Fruit fly (Drosophila melanogaster): ENCODE results near the gene CG5953.

Gene CG5953

DNA sequence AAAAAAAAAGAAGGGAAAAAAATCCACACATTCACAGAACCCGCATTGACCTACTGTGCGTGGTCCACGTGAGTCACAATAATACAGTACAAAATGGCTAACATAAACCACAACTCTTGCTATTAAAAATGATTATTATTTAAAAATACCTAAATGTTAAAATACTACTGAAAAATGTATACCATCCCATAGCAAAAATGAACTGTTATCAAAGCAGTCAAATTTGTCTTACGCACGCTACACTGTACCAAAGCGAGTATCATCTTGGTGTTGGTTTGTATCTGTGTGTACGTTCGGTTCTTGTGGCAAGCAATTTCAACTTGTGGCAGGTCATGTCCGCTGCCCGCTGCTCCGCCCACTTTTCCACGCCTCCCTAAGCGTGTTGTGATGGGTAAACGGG, 32.2 kb downstream of the CG5953 start (continued):
- peak; percentile 57 for TF ChIP-seq vfl (GFP tag; optimal IDR thresholded peaks at IDR 0.05)
- no peak for TF ChIP-seq bigmax (GFP tag; optimal IDR thresholded peaks at IDR 0.05)
- peak; percentile 62 for TF ChIP-seq fd102C (GFP tag; optimal IDR thresholded peaks at IDR 0.05)
- peak; percentile 93 for TF ChIP-seq ttk (GFP tag; IDR thresholded peaks at IDR 0.05)
- TF ChIP-seq CG31224 (GFP tag; IDR thresholded peaks at IDR 0.05) = peak; percentile 74
- peak; percentile 97 for TF ChIP-seq Xrp1 (GFP tag; IDR thresholded peaks at IDR 0.05)
- TF ChIP-seq h (optimal IDR thresholded peaks at IDR 0.05) = no peak
- TF ChIP-seq Chrac-16 (GFP tag; optimal IDR thresholded peaks at IDR 0.05) = peak; percentile 91
- TF ChIP-seq jumu (GFP tag; optimal IDR thresholded peaks at IDR 0.05) = peak; percentile 91
- TF ChIP-seq Poxn (GFP tag; IDR thresholded peaks at IDR 0.05) = no peak
- TF ChIP-seq Dll (GFP tag; IDR thresholded peaks at IDR 0.05; ENCODE audit: partially characterized antibody) = no peak
- no peak for TF ChIP-seq sc (optimal IDR thresholded peaks at IDR 0.05)
- peak; percentile 83 for TF ChIP-seq sc (GFP tag; optimal IDR thresholded peaks at IDR 0.05)
- TF ChIP-seq CG2116 (GFP tag; optimal IDR thresholded peaks at IDR 0.05) = peak; percentile 33
- TF ChIP-seq emc (GFP tag; optimal IDR thresholded peaks at IDR 0.05) = peak; percentile 50
- peak; percentile 78 for TF ChIP-seq Vsx1 (GFP tag; optimal IDR thresholded peaks at IDR 0.05)
- TF ChIP-seq Mrtf (GFP tag; IDR thresholded peaks at IDR 0.05) = peak; percentile 88
- peak; percentile 90 for TF ChIP-seq CG2678 (tag; optimal IDR thresholded peaks at IDR 0.05)
- TF ChIP-seq Nf-YB (GFP tag; optimal IDR thresholded peaks at IDR 0.05) = peak; percentile 75
- TF ChIP-seq ash1 (GFP tag; optimal IDR thresholded peaks at IDR 0.05) = peak; percentile 53
- peak; percentile 84 for TF ChIP-seq Fer3 (tag; optimal IDR thresholded peaks at IDR 0.05)
- peak; percentile 72 for TF ChIP-seq fd64A (GFP tag; optimal IDR thresholded peaks at IDR 0.05)
- no peak for TF ChIP-seq Sin3A (optimal IDR thresholded peaks at IDR 0.05)
- peak; percentile 79 for TF ChIP-seq CG6813 (GFP tag; optimal IDR thresholded peaks at IDR 0.05)
- TF ChIP-seq CG13123 (GFP tag; optimal IDR thresholded peaks at IDR 0.05) = peak; percentile 82
- no peak for TF ChIP-seq CG8478 (optimal IDR thresholded peaks at IDR 0.05)
- TF ChIP-seq ato (GFP tag; IDR thresholded peaks at IDR 0.05; ENCODE audit: partially characterized antibody) = no peak
- peak; percentile 80 for TF ChIP-seq CG17361 (GFP tag; IDR thresholded peaks at IDR 0.05)
- peak; percentile 44 for TF ChIP-seq exex (tag; optimal IDR thresholded peaks at IDR 0.05)
- peak; percentile 92 for TF ChIP-seq Oli (tag; optimal IDR thresholded peaks at IDR 0.05)
- TF ChIP-seq CG7556 (GFP tag; optimal IDR thresholded peaks at IDR 0.05) = peak; percentile 90
- TF ChIP-seq pros (GFP tag; optimal IDR thresholded peaks at IDR 0.05) = peak; percentile 35
- peak; percentile 81 for TF ChIP-seq odd (GFP tag; optimal IDR thresholded peaks at IDR 0.05)
- peak; percentile 60 for TF ChIP-seq CG15514 (GFP tag; optimal IDR thresholded peaks at IDR 0.05)
- peak; percentile 41 for TF ChIP-seq shn (GFP tag; optimal IDR thresholded peaks at IDR 0.05)
- no peak for TF ChIP-seq chinmo (GFP tag; IDR thresholded peaks at IDR 0.05; ENCODE audit: partially characterized antibody)
- TF ChIP-seq stwl (tag; optimal IDR thresholded peaks at IDR 0.05) = peak; percentile 27
- TF ChIP-seq Antp (GFP tag; optimal IDR thresholded peaks at IDR 0.05) = peak; percentile 93
- TF ChIP-seq maf-S (GFP tag; optimal IDR thresholded peaks at IDR 0.05) = peak; percentile 50
- peak; percentile 86 for TF ChIP-seq B-H1 (GFP tag; IDR thresholded peaks at IDR 0.05)
- TF ChIP-seq NC2β (GFP tag; optimal IDR thresholded peaks at IDR 0.05) = peak; percentile 80
- peak; percentile 87 for TF ChIP-seq Ssrp (tag; optimal IDR thresholded peaks at IDR 0.05)
- peak; percentile 88 for TF ChIP-seq CoRest (tag; optimal IDR thresholded peaks at IDR 0.05)
- peak; percentile 4 for TF ChIP-seq CG9797 (GFP tag; optimal IDR thresholded peaks at IDR 0.05)
- TF ChIP-seq repo (GFP tag; optimal IDR thresholded peaks at IDR 0.05) = peak; percentile 25
- TF ChIP-seq HLH4C (GFP tag; IDR thresholded peaks at IDR 0.05; ENCODE audit: partially characterized antibody) = no peak
- TF ChIP-seq CG11560 (tag; IDR thresholded peaks at IDR 0.05) = peak; percentile 80
- TF ChIP-seq CG6854 (GFP tag; optimal IDR thresholded peaks at IDR 0.05) = peak; percentile 59
- TF ChIP-seq CG1602 (GFP tag; optimal IDR thresholded peaks at IDR 0.05) = peak; percentile 84
- TF ChIP-seq Pdp1 (GFP tag; optimal IDR thresholded peaks at IDR 0.05) = peak; percentile 82 to 94
- TF ChIP-seq CG33213 (GFP tag; optimal IDR thresholded peaks at IDR 0.05) = peak; percentile 70
- TF ChIP-seq Sry-δ (GFP tag; optimal IDR thresholded peaks at IDR 0.05) = peak; percentile 45
